Worm (Caenorhabditis elegans) whole organism, early embryonic: ENCODE measurements around the gene Y46G5A.18.

Experiments used
- B0310.2 ChIP-seq: sonication (generic microtip); optimal IDR thresholded peaks from 2 replicates; lab custom pipeline; 2016; ENCODE audit warnings: mild to moderate bottlenecking, missing genetic modification characterization, missing compliant biosample characterization
- F13C5.2 ChIP-seq: sonication (generic microtip); optimal IDR thresholded peaks from 2 replicates; lab custom pipeline; 2017; ENCODE audit warnings: mild to moderate bottlenecking, missing genetic modification characterization, inconsistent platforms, missing compliant biosample characterization
- aly-1 ChIP-seq: sonication (generic microtip); optimal IDR thresholded peaks from 2 replicates; lab custom pipeline; 2016; ENCODE audit warnings: missing genetic modification characterization, missing compliant biosample characterization
- ama-1 ChIP-seq: fragments of 150-350 bp; optimal IDR thresholded peaks from 2 replicates; lab custom pipeline; 2014
- ceh-13 ChIP-seq: fragments of 200-800 bp; sonication (Bioruptor generic); optimal IDR thresholded peaks from 2 replicates; lab custom pipeline; 2018; ENCODE audit warnings: mild to moderate bottlenecking, missing genetic modification characterization, missing compliant biosample characterization
- ceh-36 ChIP-seq: sonication (generic microtip); optimal IDR thresholded peaks from 2 replicates; lab custom pipeline; 2016; ENCODE audit warnings: missing genetic modification characterization, inconsistent platforms, missing compliant biosample characterization
- ets-7 ChIP-seq: sonication (generic microtip); optimal IDR thresholded peaks from 2 replicates; lab custom pipeline; 2016; ENCODE audit warnings: missing genotype, missing genetic modification characterization, missing compliant biosample characterization
- flt-1 ChIP-seq: fragments of 200-800 bp; sonication (Bioruptor generic); IDR thresholded peaks from 2 replicates; pipeline ENCODE4 v1.3.6; 2022; ENCODE audit warnings: missing genetic modification characterization, missing compliant biosample characterization
- hmbx-1 ChIP-seq: sonication (generic microtip); optimal IDR thresholded peaks from 2 replicates; lab custom pipeline; 2016; ENCODE audit warnings: mild to moderate bottlenecking, missing genetic modification characterization, missing compliant biosample characterization
- hnd-1 ChIP-seq: sonication (generic microtip); optimal IDR thresholded peaks from 2 replicates; lab custom pipeline; 2016; ENCODE audit warnings: missing genetic modification characterization, missing compliant biosample characterization
- pes-1 ChIP-seq: fragments of 200-800 bp; sonication (Bioruptor generic); IDR thresholded peaks from 2 replicates; pipeline ENCODE4 v1.3.6; 2022; ENCODE audit warnings: missing genetic modification reagents, missing genetic modification characterization, missing compliant biosample characterization
- scrt-1 ChIP-seq: fragments of 200-800 bp; sonication (Bioruptor generic); IDR thresholded peaks from 2 replicates; pipeline ENCODE4 v1.3.6; 2022; ENCODE audit warnings: missing genetic modification characterization, missing compliant biosample characterization
- tbx-37 ChIP-seq: fragments of 200-800 bp; sonication (Bioruptor generic); conservative IDR thresholded peaks from 2 replicates; pipeline ENCODE4 v1.3.6; 2022; ENCODE audit warnings: missing genetic modification reagents, missing genetic modification characterization, missing compliant biosample characterization
- tra-4 ChIP-seq: sonication (generic microtip); optimal IDR thresholded peaks from 2 replicates; lab custom pipeline; 2017; ENCODE audit warnings: missing genetic modification characterization, missing compliant biosample characterization

- TF ChIP-seq ama-1 (lab: Kevin White, UChicago) = no peak
- TF ChIP-seq flt-1 (GFP tag; lab: Robert Waterston, UW) = no peak
- TF ChIP-seq tra-4 = no peak
- TF ChIP-seq B0310.2 (tag; lab: Kevin White, UChicago) = no peak
- TF ChIP-seq hmbx-1 = no peak
- no peak for TF ChIP-seq F13C5.2 (tag; lab: Kevin White, UChicago)
- TF ChIP-seq ceh-13 (GFP tag; lab: Kevin White, UChicago) = no peak
- no peak for TF ChIP-seq pes-1 (GFP tag; lab: Robert Waterston, UW)
- TF ChIP-seq scrt-1 (GFP tag; lab: Robert Waterston, UW) = no peak
- TF ChIP-seq hnd-1 (tag; lab: Kevin White, UChicago) = no peak
- TF ChIP-seq ceh-36 (tag; lab: Kevin White, UChicago) = no peak
- TF ChIP-seq tbx-37 (GFP tag; lab: Robert Waterston, UW) = no peak
- TF ChIP-seq ets-7 (tag; lab: Kevin White, UChicago) = no peak
- no peak for TF ChIP-seq aly-1
Observed at ce11 chrII:12818488-12818887, 13.4 kb upstream of the Y46G5A.18 start, which contains the start of gene Y46G5A.22.
